Fruit fly (Drosophila melanogaster) whole organism, embryonic: ENCODE data around the gene RpL37A.

Experiments used
- B-H2 ChIP-seq: fragments of 200-800 bp; sonication (Bioruptor generic); optimal IDR thresholded peaks from 2 replicates; lab custom pipeline; 2018; ENCODE audit warnings: missing biosample characterization, mild to moderate bottlenecking, missing genetic modification characterization
- Bgb ChIP-seq: fragments of 200-800 bp; sonication (Bioruptor generic); IDR thresholded peaks from 2 replicates; pipeline ENCODE4 v1.3.6; 2022; ENCODE audit warnings: missing biosample characterization, missing genetic modification characterization; ENCODE audit not compliant: partially characterized antibody
- C15 ChIP-seq: fragments of 200-800 bp; sonication (Bioruptor generic); IDR thresholded peaks from 3 replicates; pipeline ENCODE4 v1.3.6; 2022; ENCODE audit warnings: missing biosample characterization, missing genetic modification characterization
- CG10431 ChIP-seq: fragments of 200-800 bp; sonication (Bioruptor generic); optimal IDR thresholded peaks from 3 replicates; lab custom pipeline; 2018; ENCODE audit warnings: missing biosample characterization, mild to moderate bottlenecking, missing genetic modification characterization
- CG11085 ChIP-seq: fragments of 200-800 bp; sonication (Bioruptor generic); IDR thresholded peaks from 2 replicates; pipeline ENCODE4 v1.3.6; 2022; ENCODE audit warnings: missing biosample characterization, missing genetic modification characterization
- CG11093 ChIP-seq: fragments of 200-800 bp; sonication (Bioruptor generic); IDR thresholded peaks from 3 replicates; pipeline ENCODE4 v1.3.6; 2022; ENCODE audit warnings: missing biosample characterization, missing genetic modification characterization
- CG11398 ChIP-seq: fragments of 200-800 bp; sonication (Bioruptor generic); optimal IDR thresholded peaks from 2 replicates; lab custom pipeline; 2016; ENCODE audit warnings: missing biosample characterization, missing genetic modification characterization
- CG11456 ChIP-seq: fragments of 200-800 bp; sonication (Bioruptor generic); IDR thresholded peaks from 3 replicates; pipeline ENCODE4 v1.3.6; 2022; ENCODE audit warnings: missing biosample characterization, missing genetic modification characterization
- CG12391 ChIP-seq: fragments of 200-800 bp; sonication (Bioruptor generic); optimal IDR thresholded peaks from 3 replicates; lab custom pipeline; 2018; ENCODE audit warnings: missing biosample characterization, mild to moderate bottlenecking, missing genetic modification characterization, moderate library complexity
- CG12659 ChIP-seq: fragments of 200-800 bp; sonication (Bioruptor generic); optimal IDR thresholded peaks from 3 replicates; lab custom pipeline; 2017; ENCODE audit warnings: mild to moderate bottlenecking, missing biosample characterization, missing genetic modification reagents, missing genetic modification characterization
- CG13123 ChIP-seq: fragments of 200-800 bp; sonication (Bioruptor generic); optimal IDR thresholded peaks from 2 replicates; lab custom pipeline; 2016; ENCODE audit warnings: missing biosample characterization, missing genetic modification characterization
- CG13287 ChIP-seq: fragments of 200-800 bp; sonication (Bioruptor generic); IDR thresholded peaks from 2 replicates; pipeline ENCODE4 v1.3.6; 2022; ENCODE audit warnings: missing biosample characterization, missing genetic modification characterization; ENCODE audit not compliant: partially characterized antibody
- CG13624 ChIP-seq: fragments of 200-800 bp; sonication (Bioruptor generic); optimal IDR thresholded peaks from 2 replicates; lab custom pipeline; 2016; ENCODE audit warnings: missing biosample characterization, missing genetic modification characterization
- CG14441 ChIP-seq: fragments of 200-800 bp; sonication (Bioruptor generic); IDR thresholded peaks from 2 replicates; pipeline ENCODE4 v1.3.6; 2022; ENCODE audit warnings: missing biosample characterization, missing genetic modification characterization
- CG1647 ChIP-seq: fragments of 200-800 bp; sonication (Bioruptor generic); optimal IDR thresholded peaks from 3 replicates; lab custom pipeline; 2016; ENCODE audit warnings: missing biosample characterization, missing genetic modification characterization
- CG17385 ChIP-seq: fragments of 200-800 bp; sonication (Bioruptor generic); optimal IDR thresholded peaks from 3 replicates; lab custom pipeline; 2018; ENCODE audit warnings: missing biosample characterization, mild to moderate bottlenecking, missing genetic modification characterization
- CG2129 ChIP-seq: fragments of 200-800 bp; sonication (Bioruptor generic); IDR thresholded peaks from 2 replicates; pipeline ENCODE4 v1.3.6; 2022; ENCODE audit warnings: missing biosample characterization, missing genetic modification characterization; ENCODE audit not compliant: partially characterized antibody
- CG31224 ChIP-seq: fragments of 200-800 bp; sonication (Bioruptor generic); IDR thresholded peaks from 2 replicates; pipeline ENCODE4 v1.3.6; 2022; ENCODE audit warnings: missing biosample characterization, missing genetic modification characterization
- CG31388 ChIP-seq: fragments of 200-800 bp; sonication (Bioruptor generic); optimal IDR thresholded peaks from 2 replicates; lab custom pipeline; 2016; ENCODE audit warnings: missing biosample characterization, missing genetic modification characterization
- CG32532 ChIP-seq: fragments of 200-800 bp; sonication (Bioruptor generic); IDR thresholded peaks from 2 replicates; pipeline ENCODE4 v1.3.6; 2022; ENCODE audit warnings: missing biosample characterization, missing genetic modification characterization
- CG33557 ChIP-seq: fragments of 200-800 bp; sonication (Bioruptor generic); optimal IDR thresholded peaks from 2 replicates; lab custom pipeline; 2019; ENCODE audit warnings: missing biosample characterization, mild to moderate bottlenecking, missing genetic modification characterization, moderate library complexity
- CG34224 ChIP-seq: fragments of 200-800 bp; sonication (Bioruptor generic); IDR thresholded peaks from 3 replicates; pipeline ENCODE4 v1.3.6; 2022; ENCODE audit warnings: missing biosample characterization, missing genetic modification characterization; ENCODE audit not compliant: partially characterized antibody
- CG34422 ChIP-seq: fragments of 200-800 bp; sonication (Bioruptor generic); IDR thresholded peaks from 3 replicates; pipeline ENCODE4 v1.3.6; 2022; ENCODE audit warnings: missing biosample characterization, missing genetic modification characterization
- CG3995 ChIP-seq: fragments of 200-800 bp; sonication (Bioruptor generic); optimal IDR thresholded peaks from 3 replicates; lab custom pipeline; 2016; ENCODE audit warnings: missing biosample characterization, missing genetic modification characterization
- CG42726 ChIP-seq: fragments of 200-800 bp; sonication (Bioruptor generic); IDR thresholded peaks from 2 replicates; pipeline ENCODE4 v1.3.6; 2022; ENCODE audit warnings: missing biosample characterization, missing genetic modification characterization; ENCODE audit not compliant: partially characterized antibody
- CG4424 ChIP-seq: fragments of 200-800 bp; sonication (Bioruptor generic); optimal IDR thresholded peaks from 3 replicates; lab custom pipeline; 2016; ENCODE audit warnings: missing biosample characterization, missing genetic modification characterization
- CG4617 ChIP-seq: fragments of 200-800 bp; sonication (Bioruptor generic); optimal IDR thresholded peaks from 3 replicates; lab custom pipeline; 2016; ENCODE audit warnings: missing biosample characterization, missing genetic modification characterization, borderline replicate concordance
- CG6765 ChIP-seq: fragments of 200-800 bp; sonication (Bioruptor generic); optimal IDR thresholded peaks from 3 replicates; lab custom pipeline; 2017; ENCODE audit warnings: missing biosample characterization, mild to moderate bottlenecking, missing genetic modification characterization
- CG7745 ChIP-seq: fragments of 200-800 bp; sonication (Bioruptor generic); optimal IDR thresholded peaks from 2 replicates; lab custom pipeline; 2018; ENCODE audit warnings: missing biosample characterization, mild to moderate bottlenecking, missing genetic modification characterization, moderate library complexity
- Dref ChIP-seq: fragments of 200-800 bp; sonication (Bioruptor generic); IDR thresholded peaks from 2 replicates; pipeline ENCODE4 v1.3.6; 2022; ENCODE audit warnings: missing biosample characterization, missing genetic modification characterization
- Drgx ChIP-seq: fragments of 200-800 bp; sonication (Bioruptor generic); IDR thresholded peaks from 2 replicates; pipeline ENCODE4 v1.3.6; 2022; ENCODE audit warnings: missing biosample characterization, missing genetic modification characterization
- Fer3 ChIP-seq: fragments of 200-800 bp; sonication (Bioruptor generic); optimal IDR thresholded peaks from 2 replicates; lab custom pipeline; 2018; ENCODE audit warnings: missing biosample characterization, mild to moderate bottlenecking, missing genetic modification characterization, moderate library complexity
- Lim3 ChIP-seq: fragments of 200-800 bp; sonication (Bioruptor generic); IDR thresholded peaks from 2 replicates; pipeline ENCODE4 v1.3.6; 2022; ENCODE audit warnings: missing biosample characterization, missing genetic modification characterization
- MESR4 ChIP-seq: fragments of 200-800 bp; sonication (Bioruptor generic); optimal IDR thresholded peaks from 2 replicates; lab custom pipeline; 2018; ENCODE audit warnings: missing biosample characterization, mild to moderate bottlenecking, missing genetic modification characterization, moderate library complexity
- MTF-1 ChIP-seq: fragments of 200-800 bp; sonication (Bioruptor generic); optimal IDR thresholded peaks from 2 replicates; lab custom pipeline; 2018; ENCODE audit warnings: missing biosample characterization, mild to moderate bottlenecking, missing genetic modification characterization, borderline replicate concordance
- PHDP ChIP-seq: fragments of 200-800 bp; sonication (Bioruptor generic); optimal IDR thresholded peaks from 3 replicates; lab custom pipeline; 2018; ENCODE audit warnings: missing biosample characterization, mild to moderate bottlenecking, missing genetic modification characterization, moderate library complexity
- Sin3A ChIP-seq: fragments of >200 bp; optimal IDR thresholded peaks from 2 replicates; lab custom pipeline; 2018
- Sry-δ ChIP-seq: fragments of 200-800 bp; sonication (Bioruptor generic); optimal IDR thresholded peaks from 2 replicates; lab custom pipeline; 2016; ENCODE audit warnings: missing biosample characterization, missing genetic modification characterization
- br ChIP-seq: fragments of >200 bp; optimal IDR thresholded peaks from 2 replicates; lab custom pipeline; 2017
- cad ChIP-seq: fragments of >200 bp; optimal IDR thresholded peaks from 2 replicates; lab custom pipeline; 2017; ENCODE audit warnings: missing biosample characterization, missing genetic modification characterization
- cg ChIP-seq: fragments of 200-800 bp; sonication (Bioruptor generic); optimal IDR thresholded peaks from 3 replicates; lab custom pipeline; 2019; ENCODE audit warnings: missing biosample characterization, mild to moderate bottlenecking, missing genetic modification characterization, moderate library complexity
- gce ChIP-seq: fragments of 200-800 bp; sonication (Bioruptor generic); IDR thresholded peaks from 3 replicates; pipeline ENCODE4 v1.3.6; 2022; ENCODE audit warnings: missing biosample characterization, missing genetic modification characterization
- grn ChIP-seq: fragments of 200-800 bp; sonication (Bioruptor generic); optimal IDR thresholded peaks from 3 replicates; lab custom pipeline; 2017; ENCODE audit warnings: missing biosample characterization, missing genetic modification characterization
- hkb ChIP-seq, 2 experiments: fragments of 200-800 bp in 1 of 2; fragments of >200 bp in 1 of 2; sonication (Bioruptor generic) in 1 of 2; IDR thresholded peaks in 1 of 2; optimal IDR thresholded peaks in 1 of 2; 2 replicates each; pipeline versions ENCODE4 v1.3.6 to Lab custom; 2017 to 2022; ENCODE audit warnings: missing biosample characterization in 1 of 2, missing genetic modification characterization in 1 of 2
- kni ChIP-seq: fragments of 200-800 bp; sonication (Bioruptor generic); optimal IDR thresholded peaks from 3 replicates; lab custom pipeline; 2017; ENCODE audit warnings: mild to moderate bottlenecking, missing biosample characterization, missing genetic modification reagents, missing genetic modification characterization
- otp ChIP-seq: fragments of 200-800 bp; sonication (Bioruptor generic); IDR thresholded peaks from 3 replicates; pipeline ENCODE4, ENCODE4 v1.3.6; 2022; ENCODE audit warnings: missing biosample characterization, missing genetic modification characterization
- shn ChIP-seq: fragments of 200-800 bp; sonication (Bioruptor generic); optimal IDR thresholded peaks from 3 replicates; lab custom pipeline; 2016; ENCODE audit warnings: missing biosample characterization, missing genetic modification characterization
- sqz ChIP-seq: fragments of 200-800 bp; sonication (Bioruptor generic); optimal IDR thresholded peaks from 3 replicates; lab custom pipeline; 2018; ENCODE audit warnings: missing biosample characterization, mild to moderate bottlenecking, missing genetic modification characterization
- zfh1 ChIP-seq: fragments of 200-800 bp; sonication (Bioruptor generic); IDR thresholded peaks from 3 replicates; pipeline ENCODE4 v1.3.6; 2022; ENCODE audit warnings: missing biosample characterization, missing genetic modification characterization

Gene RpL37A

dm6 chr2L:5107626-5108272 is 37.0 kb downstream of the RpL37A start (continued):
- TF ChIP-seq PHDP (tag; lab: Kevin White, UChicago) (peak; percentile 98), CG4424 (GFP tag; lab: Kevin White, UChicago) (peak; percentile 96), hkb (optimal IDR thresholded peaks at IDR 0.05; lab: Kevin White, UChicago) (no peak), hkb (GFP tag; IDR thresholded peaks at IDR 0.05; lab: Robert Waterston, UW) (peak; percentile 93), CG3995 (GFP tag; lab: Kevin White, UChicago) (peak; percentile 79), MTF-1 (peak; percentile 80), CG11398 (GFP tag; lab: Kevin White, UChicago) (peak; percentile 90), CG11093 (peak; percentile 86), grn (GFP tag; lab: Kevin White, UChicago) (peak; percentile 48), CG12659 (GFP tag; lab: Kevin White, UChicago) (peak; percentile 97), CG12391 (tag; lab: Kevin White, UChicago) (peak; percentile 96), CG31224 (peak; percentile 90), shn (GFP tag; lab: Kevin White, UChicago) (peak; percentile 99), Fer3 (peak; percentile 94), CG10431 (peak; percentile 47), MESR4 (GFP tag; lab: Kevin White, UChicago) (peak; percentile 24), CG34224 (GFP tag; lab: Robert Waterston, UW) (no peak), CG13123 (GFP tag; lab: Kevin White, UChicago) (peak; percentile 89), Sin3A (lab: Kevin White, UChicago) (no peak), Sry-δ (GFP tag; lab: Kevin White, UChicago) (peak; percentile 69), CG17385 (GFP tag; lab: Kevin White, UChicago) (peak; percentile 90), Dref (GFP tag; lab: Robert Waterston, UW) (no peak), Drgx (GFP tag; lab: Robert Waterston, UW) (peak; percentile 89)

- no peak for TF ChIP-seq CG13624
- TF ChIP-seq CG2129, result no peak
- no peak for TF ChIP-seq C15 (GFP tag; lab: Robert Waterston, UW)
- no peak for TF ChIP-seq B-H2 (GFP tag; lab: Kevin White, UChicago)
- TF ChIP-seq cg, result peak; percentile 31
- no peak for TF ChIP-seq CG7745 (tag; lab: Kevin White, UChicago)
- peak; percentile 64; the same call in 1 of the 2 replicates for TF ChIP-seq CG13287 (GFP tag; lab: Robert Waterston, UW)
- no peak for TF ChIP-seq cad (GFP tag; lab: Kevin White, UChicago)
- TF ChIP-seq Lim3 (GFP tag; lab: Robert Waterston, UW), result no peak
- no peak for TF ChIP-seq sqz (GFP tag; lab: Kevin White, UChicago)
- no peak for TF ChIP-seq kni
- no peak for TF ChIP-seq CG32532
- TF ChIP-seq CG11456 (GFP tag; lab: Robert Waterston, UW), result no peak
- 0 out of 3 replicates have a peak, but pooled peaks have one; percentile 10 for TF ChIP-seq otp (GFP tag; lab: Robert Waterston, UW)
- TF ChIP-seq CG14441 (GFP tag; lab: Robert Waterston, UW), result no peak
- no peak for TF ChIP-seq gce (GFP tag; lab: Robert Waterston, UW)
- TF ChIP-seq CG42726 (GFP tag; lab: Robert Waterston, UW), result peak; percentile 75
- TF ChIP-seq CG33557 (GFP tag; lab: Kevin White, UChicago), result no peak
- no peak for TF ChIP-seq CG1647 (GFP tag; lab: Kevin White, UChicago)
- no peak for TF ChIP-seq CG31388
- no peak for TF ChIP-seq br (lab: Kevin White, UChicago)
- no peak for TF ChIP-seq CG4617 (GFP tag; lab: Kevin White, UChicago)
- no peak for TF ChIP-seq CG6765 (GFP tag; lab: Kevin White, UChicago)
- TF ChIP-seq CG11085, result no peak
- TF ChIP-seq CG13123 (GFP tag; lab: Kevin White, UChicago), result no peak
- no peak for TF ChIP-seq zfh1
- TF ChIP-seq CG34422, result peak; percentile 22; the same call in 2 of the 3 replicates
- TF ChIP-seq Bgb, result peak; percentile 67
Measured at dm6 chr2L:5108273-5108653, 37.5 kb downstream of the RpL37A start.
